Fruit fly (Drosophila melanogaster) whole organism, prepupa: Measurements from ENCODE around the gene CG45544.

ENCODE experiments used
- CG16779 ChIP-seq: fragments of 200-800 bp; sonication (Bioruptor generic); optimal IDR thresholded peaks from 3 replicates; lab custom pipeline; 2017; ENCODE audit warnings: missing biosample characterization, mild to moderate bottlenecking, missing genetic modification characterization
- CG32006 ChIP-seq: fragments of 200-800 bp; sonication (Bioruptor generic); optimal IDR thresholded peaks from 3 replicates; lab custom pipeline; 2017; ENCODE audit warnings: missing biosample characterization, mild to moderate bottlenecking, missing genetic modification characterization
- CG34406 ChIP-seq: fragments of 200-800 bp; sonication (Bioruptor generic); optimal IDR thresholded peaks from 3 replicates; lab custom pipeline; 2016; ENCODE audit warnings: missing biosample characterization, missing genetic modification characterization
- CG4318 ChIP-seq: fragments of 200-800 bp; sonication (Bioruptor generic); optimal IDR thresholded peaks from 3 replicates; lab custom pipeline; 2017; ENCODE audit warnings: missing biosample characterization, mild to moderate bottlenecking, missing genetic modification characterization
- CG6276 ChIP-seq: fragments of 200-800 bp; sonication (Bioruptor generic); optimal IDR thresholded peaks from 2 replicates; lab custom pipeline; 2017; ENCODE audit warnings: missing biosample characterization, mild to moderate bottlenecking, missing genetic modification characterization
- Ets21C ChIP-seq: fragments of 200-800 bp; sonication (Bioruptor generic); optimal IDR thresholded peaks from 3 replicates; lab custom pipeline; 2016; ENCODE audit warnings: missing biosample characterization, missing genetic modification characterization
- Gug ChIP-seq: fragments of 200-800 bp; sonication (Bioruptor generic); IDR thresholded peaks from 2 replicates; pipeline ENCODE4 v1.3.6; 2022; ENCODE audit warnings: missing biosample characterization, missing genetic modification characterization
- Sox102F ChIP-seq: fragments of 200-800 bp; sonication (Bioruptor generic); optimal IDR thresholded peaks from 2 replicates; lab custom pipeline; 2016; ENCODE audit warnings: missing biosample characterization, mild to moderate bottlenecking, missing genetic modification characterization
- cyc ChIP-seq: fragments of 200-800 bp; sonication (Bioruptor generic); optimal IDR thresholded peaks from 3 replicates; lab custom pipeline; 2016; ENCODE audit warnings: missing biosample characterization, missing genetic modification characterization
- dac ChIP-seq: fragments of 200-800 bp; sonication (Bioruptor generic); optimal IDR thresholded peaks from 2 replicates; lab custom pipeline; 2017; ENCODE audit warnings: missing biosample characterization, mild to moderate bottlenecking, missing genetic modification characterization
- esn ChIP-seq: fragments of 200-800 bp; sonication (Bioruptor generic); optimal IDR thresholded peaks from 2 replicates; lab custom pipeline; 2016; ENCODE audit warnings: missing biosample characterization, mild to moderate bottlenecking, missing genetic modification characterization, moderate library complexity
- fkh ChIP-seq: fragments of 200-800 bp; sonication (Bioruptor generic); optimal IDR thresholded peaks from 3 replicates; lab custom pipeline; 2017; ENCODE audit warnings: missing biosample characterization, mild to moderate bottlenecking, missing genetic modification characterization, moderate library complexity
- lz ChIP-seq: fragments of 200-800 bp; sonication (Bioruptor generic); optimal IDR thresholded peaks from 3 replicates; lab custom pipeline; 2016; ENCODE audit warnings: missing biosample characterization, missing genetic modification characterization

DNA sequence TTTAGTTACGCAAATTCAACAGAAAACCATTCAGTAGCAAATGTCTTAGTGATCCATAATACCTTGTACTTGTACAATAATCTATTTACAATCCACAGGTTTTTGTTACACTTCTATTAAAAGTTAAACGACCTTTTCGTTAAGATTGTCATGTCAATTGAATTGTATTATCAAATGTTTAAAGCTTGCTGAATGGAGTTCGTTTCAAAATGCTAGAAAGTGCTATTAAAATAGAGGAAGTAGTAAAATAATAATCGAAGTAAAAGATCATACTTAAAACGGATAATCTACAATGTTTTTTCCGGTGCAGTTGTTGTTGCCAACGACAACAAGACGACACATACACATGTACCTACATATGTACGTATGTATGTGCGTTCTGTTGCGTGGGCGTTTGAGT lies 38.3 kb upstream of the CG45544 start:
- TF ChIP-seq CG6276 (GFP tag; lab: Kevin White, UChicago) (no peak), CG4318 (no peak), cyc (GFP tag; lab: Kevin White, UChicago) (no peak), dac (no peak), Gug (no peak), CG32006 (GFP tag; lab: Kevin White, UChicago) (peak; percentile 28), lz (GFP tag; lab: Kevin White, UChicago) (no peak), fkh (GFP tag; lab: Kevin White, UChicago) (no peak), esn (peak; percentile 1), Ets21C (GFP tag; lab: Kevin White, UChicago) (no peak), CG34406 (GFP tag; lab: Kevin White, UChicago) (no peak), CG16779 (tag; lab: Kevin White, UChicago) (no peak), Sox102F (GFP tag; lab: Kevin White, UChicago) (no peak)
